Worm (Caenorhabditis elegans) whole organism, late embryonic: Measurements from ENCODE around the gene T03G11.10.

Experiments
- F13H6.1 ChIP-seq: sonication (generic microtip); optimal IDR thresholded peaks from 2 replicates; lab custom pipeline; 2016; ENCODE audit warnings: missing genetic modification characterization, missing compliant biosample characterization
- K09A11.1 ChIP-seq: sonication (generic microtip); optimal IDR thresholded peaks from 2 replicates; lab custom pipeline; 2017; ENCODE audit warnings: antibody characterized with exemption, mild to moderate bottlenecking, missing genetic modification characterization, missing compliant biosample characterization; ENCODE audit not compliant: insufficient read depth
- Y22D7AL.16 ChIP-seq: sonication (generic microtip); optimal IDR thresholded peaks from 2 replicates; lab custom pipeline; 2016; ENCODE audit warnings: missing genetic modification characterization, missing compliant biosample characterization
- ama-1 ChIP-seq: fragments of 150-350 bp; optimal IDR thresholded peaks from 2 replicates; lab custom pipeline; 2014
- ceh-14 ChIP-seq: sonication (generic microtip); optimal IDR thresholded peaks from 2 replicates; lab custom pipeline; 2016; ENCODE audit warnings: missing genotype, missing genetic modification characterization, missing compliant biosample characterization
- ceh-19 ChIP-seq: fragments of 200-800 bp; sonication (Bioruptor generic); optimal IDR thresholded peaks from 2 replicates; lab custom pipeline; 2018; ENCODE audit warnings: mild to moderate bottlenecking, missing genetic modification characterization, missing compliant biosample characterization
- ceh-2 ChIP-seq: sonication (generic microtip); optimal IDR thresholded peaks from 2 replicates; lab custom pipeline; 2016; ENCODE audit warnings: missing genotype, missing genetic modification characterization, missing compliant biosample characterization
- ceh-9 ChIP-seq: sonication (generic microtip); optimal IDR thresholded peaks from 2 replicates; lab custom pipeline; 2016; ENCODE audit warnings: mild to moderate bottlenecking, missing genetic modification characterization, inconsistent platforms, missing compliant biosample characterization
- dve-1 ChIP-seq: sonication (generic microtip); optimal IDR thresholded peaks from 2 replicates; lab custom pipeline; 2017; ENCODE audit warnings: antibody characterized with exemption, mild to moderate bottlenecking, missing genetic modification characterization, missing compliant biosample characterization
- elt-2 ChIP-seq: sonication (generic microtip); optimal IDR thresholded peaks from 2 replicates; lab custom pipeline; 2016; ENCODE audit warnings: missing genetic modification reagents, missing genetic modification characterization, missing compliant biosample characterization
- elt-4 ChIP-seq: sonication (generic microtip); optimal IDR thresholded peaks from 2 replicates; lab custom pipeline; 2016; ENCODE audit warnings: missing genetic modification characterization, missing compliant biosample characterization
- ets-4 ChIP-seq: sonication (generic microtip); optimal IDR thresholded peaks from 2 replicates; lab custom pipeline; 2016; ENCODE audit warnings: missing genetic modification characterization, missing compliant biosample characterization
- eyg-1 ChIP-seq: sonication (generic microtip); optimal IDR thresholded peaks from 2 replicates; lab custom pipeline; 2016; ENCODE audit warnings: missing genotype, missing genetic modification characterization, missing compliant biosample characterization
- fkh-10 ChIP-seq: fragments of 150-350 bp; optimal IDR thresholded peaks from 2 replicates; lab custom pipeline; 2014; ENCODE audit warnings: missing biosample characterization, missing genetic modification reagents, missing genetic modification characterization
- fkh-6 ChIP-seq: sonication (generic microtip); optimal IDR thresholded peaks from 2 replicates; lab custom pipeline; 2016; ENCODE audit warnings: missing genetic modification characterization, missing compliant biosample characterization
- hlh-13 ChIP-seq: fragments of 200-800 bp; sonication (Bioruptor generic); optimal IDR thresholded peaks from 2 replicates; lab custom pipeline; 2018; ENCODE audit warnings: mild to moderate bottlenecking, missing genetic modification characterization, missing compliant biosample characterization
- hlh-6 ChIP-seq: sonication (generic microtip); optimal IDR thresholded peaks from 2 replicates; lab custom pipeline; 2016; ENCODE audit warnings: missing genotype, missing genetic modification characterization, missing compliant biosample characterization
- lim-6 ChIP-seq: sonication (generic microtip); optimal IDR thresholded peaks from 2 replicates; lab custom pipeline; 2016; ENCODE audit warnings: missing genetic modification characterization, missing compliant biosample characterization
- lin-11 ChIP-seq: fragments of 200-800 bp; sonication (Bioruptor generic); optimal IDR thresholded peaks from 2 replicates; lab custom pipeline; 2018; ENCODE audit warnings: mild to moderate bottlenecking, missing genetic modification characterization, missing compliant biosample characterization
- madf-2 ChIP-seq: sonication (generic microtip); optimal IDR thresholded peaks from 2 replicates; lab custom pipeline; 2017; ENCODE audit warnings: missing genetic modification characterization, missing compliant biosample characterization
- mec-3 ChIP-seq: sonication (generic microtip); optimal IDR thresholded peaks from 2 replicates; lab custom pipeline; 2016; ENCODE audit warnings: borderline replicate concordance, missing genetic modification characterization, missing compliant biosample characterization
- nfya-1 ChIP-seq: sonication (generic microtip); optimal IDR thresholded peaks from 2 replicates; lab custom pipeline; 2017; ENCODE audit warnings: missing genetic modification characterization, mild to moderate bottlenecking, missing compliant biosample characterization, antibody characterized with exemption, moderate library complexity
- nhr-11 ChIP-seq: fragments of 150-350 bp; optimal IDR thresholded peaks from 2 replicates; lab custom pipeline; 2014; ENCODE audit warnings: missing biosample characterization, missing genetic modification characterization
- nhr-232 ChIP-seq: sonication (generic microtip); optimal IDR thresholded peaks from 2 replicates; lab custom pipeline; 2016; ENCODE audit warnings: missing genetic modification characterization, missing compliant biosample characterization
- npax-4 ChIP-seq: sonication (generic microtip); optimal IDR thresholded peaks from 2 replicates; lab custom pipeline; 2016; ENCODE audit warnings: missing genetic modification characterization, missing compliant biosample characterization
- odd-2 ChIP-seq: sonication (generic microtip); optimal IDR thresholded peaks from 2 replicates; lab custom pipeline; 2017; ENCODE audit warnings: antibody characterized with exemption, mild to moderate bottlenecking, missing genetic modification characterization, missing compliant biosample characterization
- pag-3 ChIP-seq: sonication (generic microtip); optimal IDR thresholded peaks from 2 replicates; lab custom pipeline; 2016; ENCODE audit warnings: missing compliant biosample characterization, missing genetic modification characterization, borderline replicate concordance
- pat-9 ChIP-seq: fragments of 200-800 bp; sonication (Bioruptor generic); optimal IDR thresholded peaks from 2 replicates; lab custom pipeline; 2018; ENCODE audit warnings: mild to moderate bottlenecking, missing genetic modification characterization, moderate library complexity, missing compliant biosample characterization
- pax-1 ChIP-seq: fragments of 150-350 bp; optimal IDR thresholded peaks from 2 replicates; lab custom pipeline; 2014; ENCODE audit warnings: missing biosample characterization, missing genetic modification characterization
- pha-2 ChIP-seq: sonication (generic microtip); optimal IDR thresholded peaks from 2 replicates; lab custom pipeline; 2017; ENCODE audit warnings: mild to moderate bottlenecking, missing genetic modification characterization, missing compliant biosample characterization
- ref-2 ChIP-seq: sonication (generic microtip); optimal IDR thresholded peaks from 2 replicates; lab custom pipeline; 2016; ENCODE audit warnings: missing genetic modification characterization, missing compliant biosample characterization
- rnt-1 ChIP-seq: sonication (generic microtip); optimal IDR thresholded peaks from 2 replicates; lab custom pipeline; 2016; ENCODE audit warnings: missing genetic modification characterization, missing compliant biosample characterization
- sdc-2 ChIP-seq: sonication (generic microtip); optimal IDR thresholded peaks from 2 replicates; lab custom pipeline; 2016; ENCODE audit warnings: missing genotype, missing genetic modification characterization, missing compliant biosample characterization
- sox-2 ChIP-seq: fragments of 200-800 bp; sonication (Bioruptor generic); IDR thresholded peaks from 2 replicates; pipeline ENCODE4 v1.3.6; 2022; ENCODE audit warnings: missing genetic modification reagents, missing genetic modification characterization, missing compliant biosample characterization
- sox-4 ChIP-seq: sonication (generic microtip); optimal IDR thresholded peaks from 2 replicates; lab custom pipeline; 2017; ENCODE audit warnings: mild to moderate bottlenecking, missing genetic modification characterization, inconsistent platforms, missing compliant biosample characterization
- tbx-2 ChIP-seq: sonication (generic microtip); optimal IDR thresholded peaks from 2 replicates; lab custom pipeline; 2016; ENCODE audit warnings: missing genetic modification characterization, missing compliant biosample characterization
- tbx-7 ChIP-seq: sonication (generic microtip); optimal IDR thresholded peaks from 2 replicates; lab custom pipeline; 2016; ENCODE audit warnings: missing genotype, missing genetic modification characterization, missing compliant biosample characterization
- unc-3 ChIP-seq, 2 experiments: fragments of 200-800 bp in 1 of 2; sonication (Bioruptor generic) in 1 of 2; sonication (generic microtip) in 1 of 2; conservative IDR thresholded peaks in 1 of 2; optimal IDR thresholded peaks in 1 of 2; 2 replicates each; pipeline versions ENCODE4 v1.3.6 to Lab custom; 2016 to 2022; ENCODE audit warnings: missing compliant biosample characterization in 2 of 2, missing genetic modification characterization in 2 of 2, missing genetic modification reagents in 1 of 2
- unc-86 ChIP-seq: sonication (generic microtip); optimal IDR thresholded peaks from 2 replicates; lab custom pipeline; 2016; ENCODE audit warnings: missing genetic modification characterization, missing compliant biosample characterization
- zip-5 ChIP-seq: sonication (generic microtip); optimal IDR thresholded peaks from 2 replicates; lab custom pipeline; 2016; ENCODE audit warnings: missing genetic modification characterization, missing compliant biosample characterization

The T03G11.10 gene

ce11 chrX:5152931-5153330 lies 18.1 kb downstream of the T03G11.10 start:
- TF ChIP-seq K09A11.1 (no peak), hlh-6 (tag; lab: Kevin White, UChicago) (no peak), tbx-7 (tag; lab: Kevin White, UChicago) (no peak), mec-3 (tag; lab: Kevin White, UChicago) (no peak), elt-2 (tag; lab: Kevin White, UChicago) (no peak), tbx-2 (no peak), npax-4 (tag; lab: Kevin White, UChicago) (no peak), sdc-2 (tag; lab: Kevin White, UChicago) (no peak), ref-2 (tag; lab: Kevin White, UChicago) (no peak)

ce11 chrX:5151866-5152265 lies 19.1 kb downstream of the T03G11.10 start:
- no peak for TF ChIP-seq K09A11.1
- TF ChIP-seq madf-2 (tag; lab: Kevin White, UChicago) = no peak
- no peak for TF ChIP-seq fkh-6 (tag; lab: Kevin White, UChicago)
- TF ChIP-seq fkh-10 (GFP tag; lab: Kevin White, UChicago) = no peak
- no peak for TF ChIP-seq zip-5 (tag; lab: Kevin White, UChicago)
- TF ChIP-seq Y22D7AL.16 = no peak
- no peak for TF ChIP-seq unc-3 (GFP tag; conservative IDR thresholded peaks at IDR 0.05; lab: Robert Waterston, UW)
- no peak for TF ChIP-seq unc-3 (tag; optimal IDR thresholded peaks at IDR 0.05; lab: Kevin White, UChicago)
- TF ChIP-seq ceh-19 (GFP tag; lab: Kevin White, UChicago) = no peak
- TF ChIP-seq sdc-2 (tag; lab: Kevin White, UChicago) = no peak
- TF ChIP-seq, all 69 proteins: peak for 0

- TF ChIP-seq Y22D7AL.16 (no peak), ets-4 (tag; lab: Kevin White, UChicago) (no peak), unc-86 (tag; lab: Kevin White, UChicago) (no peak), eyg-1 (tag; lab: Kevin White, UChicago) (no peak), nfya-1 (tag; lab: Kevin White, UChicago) (no peak), ceh-9 (tag; lab: Kevin White, UChicago) (no peak), lin-11 (tag; lab: Kevin White, UChicago) (no peak), hlh-13 (GFP tag; lab: Kevin White, UChicago) (no peak), rnt-1 (no peak), pax-1 (tag; lab: Kevin White, UChicago) (no peak), sdc-2 (tag; lab: Kevin White, UChicago) (no peak), pat-9 (no peak), pha-2 (tag; lab: Kevin White, UChicago) (no peak), ceh-14 (no peak), lim-6 (tag; lab: Kevin White, UChicago) (no peak), elt-2 (tag; lab: Kevin White, UChicago) (no peak)
Measured at ce11 chrX:5151403-5151802, 19.6 kb downstream of the T03G11.10 start.

- TF ChIP-seq ama-1 (lab: Kevin White, UChicago) (no peak), ceh-19 (GFP tag; lab: Kevin White, UChicago) (no peak), pag-3 (tag; lab: Kevin White, UChicago) (no peak), dve-1 (tag; lab: Kevin White, UChicago) (no peak), fkh-6 (tag; lab: Kevin White, UChicago) (no peak), nhr-11 (tag; lab: Kevin White, UChicago) (no peak), sox-4 (tag; lab: Kevin White, UChicago) (no peak), eyg-1 (tag; lab: Kevin White, UChicago) (no peak)
Measured at ce11 chrX:5150389-5150788, 20.6 kb downstream of the T03G11.10 start, which contains the start of gene dpy-8. TSS of gene dpy-8 (minus strand) at chrX:5150476.

- TF ChIP-seq odd-2 (tag; lab: Kevin White, UChicago) (no peak), pag-3 (tag; lab: Kevin White, UChicago) (no peak), sox-2 (no peak), ceh-2 (tag; lab: Kevin White, UChicago) (no peak), ceh-9 (tag; lab: Kevin White, UChicago) (no peak), F13H6.1 (no peak), fkh-6 (tag; lab: Kevin White, UChicago) (no peak), nhr-232 (tag; lab: Kevin White, UChicago) (no peak), elt-4 (tag; lab: Kevin White, UChicago) (no peak), ama-1 (lab: Kevin White, UChicago) (no peak), lin-11 (tag; lab: Kevin White, UChicago) (no peak)
Measured at ce11 chrX:5147918-5148317, 23.1 kb downstream of the T03G11.10 start, which contains the start of gene C31H2.14. TSS of gene C31H2.14 (plus strand) at chrX:5148218.
